Worm (Caenorhabditis elegans) whole organism, late embryonic: ENCODE results near the gene ZK892.6.

Experiments
- C38D4.7 ChIP-seq: fragments of 200-800 bp; sonication (Bioruptor generic); optimal IDR thresholded peaks from 2 replicates; lab custom pipeline; 2018; ENCODE audit warnings: mild to moderate bottlenecking, missing genetic modification characterization, moderate library complexity, missing compliant biosample characterization
- K09A11.1 ChIP-seq: sonication (generic microtip); optimal IDR thresholded peaks from 2 replicates; lab custom pipeline; 2017; ENCODE audit warnings: antibody characterized with exemption, mild to moderate bottlenecking, missing genetic modification characterization, missing compliant biosample characterization; ENCODE audit not compliant: insufficient read depth
- T23F11.4 ChIP-seq: fragments of 200-800 bp; sonication (Bioruptor generic); optimal IDR thresholded peaks from 2 replicates; lab custom pipeline; 2018; ENCODE audit warnings: mild to moderate bottlenecking, missing genetic modification characterization, missing compliant biosample characterization
- Y22D7AL.16 ChIP-seq: sonication (generic microtip); optimal IDR thresholded peaks from 2 replicates; lab custom pipeline; 2016; ENCODE audit warnings: missing genetic modification characterization, missing compliant biosample characterization
- ahr-1 ChIP-seq: sonication (generic microtip); optimal IDR thresholded peaks from 2 replicates; lab custom pipeline; 2016; ENCODE audit warnings: missing genetic modification characterization, missing compliant biosample characterization
- ceh-14 ChIP-seq: sonication (generic microtip); optimal IDR thresholded peaks from 2 replicates; lab custom pipeline; 2016; ENCODE audit warnings: missing genotype, missing genetic modification characterization, missing compliant biosample characterization
- ceh-2 ChIP-seq: sonication (generic microtip); optimal IDR thresholded peaks from 2 replicates; lab custom pipeline; 2016; ENCODE audit warnings: missing genotype, missing genetic modification characterization, missing compliant biosample characterization
- ceh-22 ChIP-seq: sonication (generic microtip); optimal IDR thresholded peaks from 2 replicates; lab custom pipeline; 2017; ENCODE audit warnings: missing biosample characterization, missing genetic modification characterization
- ceh-24 ChIP-seq: sonication (generic microtip); optimal IDR thresholded peaks from 2 replicates; lab custom pipeline; 2016; ENCODE audit warnings: mild to moderate bottlenecking, missing genetic modification characterization, missing compliant biosample characterization
- ceh-34 ChIP-seq: sonication (generic microtip); optimal IDR thresholded peaks from 2 replicates; lab custom pipeline; 2016; ENCODE audit warnings: mild to moderate bottlenecking, missing genetic modification characterization, missing compliant biosample characterization
- ceh-45 ChIP-seq: fragments of 200-800 bp; sonication (Bioruptor generic); IDR thresholded peaks from 2 replicates; pipeline ENCODE4 v1.3.6; 2022; ENCODE audit warnings: missing genetic modification reagents, missing genetic modification characterization, missing compliant biosample characterization
- ceh-48 ChIP-seq: sonication (generic microtip); optimal IDR thresholded peaks from 2 replicates; lab custom pipeline; 2016; ENCODE audit warnings: missing genetic modification characterization, inconsistent platforms, missing compliant biosample characterization
- ceh-6 ChIP-seq: fragments of 200-800 bp; sonication (Bioruptor generic); optimal IDR thresholded peaks from 2 replicates; lab custom pipeline; 2018; ENCODE audit warnings: mild to moderate bottlenecking, missing genetic modification characterization, missing compliant biosample characterization
- dve-1 ChIP-seq: sonication (generic microtip); optimal IDR thresholded peaks from 2 replicates; lab custom pipeline; 2017; ENCODE audit warnings: antibody characterized with exemption, mild to moderate bottlenecking, missing genetic modification characterization, missing compliant biosample characterization
- elt-2 ChIP-seq: sonication (generic microtip); optimal IDR thresholded peaks from 2 replicates; lab custom pipeline; 2016; ENCODE audit warnings: missing genetic modification reagents, missing genetic modification characterization, missing compliant biosample characterization
- elt-4 ChIP-seq: sonication (generic microtip); optimal IDR thresholded peaks from 2 replicates; lab custom pipeline; 2016; ENCODE audit warnings: missing genetic modification characterization, missing compliant biosample characterization
- ets-4 ChIP-seq: sonication (generic microtip); optimal IDR thresholded peaks from 2 replicates; lab custom pipeline; 2016; ENCODE audit warnings: missing genetic modification characterization, missing compliant biosample characterization
- fkh-10 ChIP-seq: fragments of 150-350 bp; optimal IDR thresholded peaks from 2 replicates; lab custom pipeline; 2014; ENCODE audit warnings: missing biosample characterization, missing genetic modification reagents, missing genetic modification characterization
- fkh-6 ChIP-seq: sonication (generic microtip); optimal IDR thresholded peaks from 2 replicates; lab custom pipeline; 2016; ENCODE audit warnings: missing genetic modification characterization, missing compliant biosample characterization
- gmeb-2 ChIP-seq: sonication (generic microtip); optimal IDR thresholded peaks from 2 replicates; lab custom pipeline; 2016; ENCODE audit warnings: missing genetic modification characterization, inconsistent platforms, missing compliant biosample characterization
- hlh-30 ChIP-seq: sonication (generic microtip); optimal IDR thresholded peaks from 2 replicates; lab custom pipeline; 2017; ENCODE audit warnings: antibody characterized with exemption, missing genetic modification characterization, missing compliant biosample characterization; ENCODE audit not compliant: insufficient read depth
- hlh-6 ChIP-seq: sonication (generic microtip); optimal IDR thresholded peaks from 2 replicates; lab custom pipeline; 2016; ENCODE audit warnings: missing genotype, missing genetic modification characterization, missing compliant biosample characterization
- hlh-8 ChIP-seq: sonication (generic microtip); optimal IDR thresholded peaks from 2 replicates; lab custom pipeline; 2016; ENCODE audit warnings: missing genotype, missing genetic modification characterization, missing compliant biosample characterization
- lim-6 ChIP-seq: sonication (generic microtip); optimal IDR thresholded peaks from 2 replicates; lab custom pipeline; 2016; ENCODE audit warnings: missing genetic modification characterization, missing compliant biosample characterization
- madf-2 ChIP-seq: sonication (generic microtip); optimal IDR thresholded peaks from 2 replicates; lab custom pipeline; 2017; ENCODE audit warnings: missing genetic modification characterization, missing compliant biosample characterization
- mec-3 ChIP-seq: sonication (generic microtip); optimal IDR thresholded peaks from 2 replicates; lab custom pipeline; 2016; ENCODE audit warnings: borderline replicate concordance, missing genetic modification characterization, missing compliant biosample characterization
- npax-4 ChIP-seq: sonication (generic microtip); optimal IDR thresholded peaks from 2 replicates; lab custom pipeline; 2016; ENCODE audit warnings: missing genetic modification characterization, missing compliant biosample characterization
- odd-2 ChIP-seq: sonication (generic microtip); optimal IDR thresholded peaks from 2 replicates; lab custom pipeline; 2017; ENCODE audit warnings: antibody characterized with exemption, mild to moderate bottlenecking, missing genetic modification characterization, missing compliant biosample characterization
- pag-3 ChIP-seq: sonication (generic microtip); optimal IDR thresholded peaks from 2 replicates; lab custom pipeline; 2016; ENCODE audit warnings: missing compliant biosample characterization, missing genetic modification characterization, borderline replicate concordance
- pax-1 ChIP-seq: fragments of 150-350 bp; optimal IDR thresholded peaks from 2 replicates; lab custom pipeline; 2014; ENCODE audit warnings: missing biosample characterization, missing genetic modification characterization
- pqm-1 ChIP-seq: sonication (generic microtip); optimal IDR thresholded peaks from 2 replicates; lab custom pipeline; 2016; ENCODE audit warnings: missing genetic modification characterization, missing compliant biosample characterization
- sdc-2 ChIP-seq: sonication (generic microtip); optimal IDR thresholded peaks from 2 replicates; lab custom pipeline; 2016; ENCODE audit warnings: missing genotype, missing genetic modification characterization, missing compliant biosample characterization
- sox-4 ChIP-seq: sonication (generic microtip); optimal IDR thresholded peaks from 2 replicates; lab custom pipeline; 2017; ENCODE audit warnings: mild to moderate bottlenecking, missing genetic modification characterization, inconsistent platforms, missing compliant biosample characterization
- syd-9 ChIP-seq: sonication (generic microtip); optimal IDR thresholded peaks from 2 replicates; lab custom pipeline; 2016; ENCODE audit warnings: mild to moderate bottlenecking, missing genetic modification characterization, moderate library complexity, missing compliant biosample characterization
- tbx-7 ChIP-seq: sonication (generic microtip); optimal IDR thresholded peaks from 2 replicates; lab custom pipeline; 2016; ENCODE audit warnings: missing genotype, missing genetic modification characterization, missing compliant biosample characterization
- ttx-3 ChIP-seq: sonication (generic microtip); optimal IDR thresholded peaks from 2 replicates; lab custom pipeline; 2016; ENCODE audit warnings: missing genetic modification reagents, missing genetic modification characterization, missing compliant biosample characterization
- unc-3 ChIP-seq, 2 experiments: fragments of 200-800 bp in 1 of 2; sonication (Bioruptor generic) in 1 of 2; sonication (generic microtip) in 1 of 2; conservative IDR thresholded peaks in 1 of 2; optimal IDR thresholded peaks in 1 of 2; 2 replicates each; pipeline versions ENCODE4 v1.3.6 to Lab custom; 2016 to 2022; ENCODE audit warnings: missing compliant biosample characterization in 2 of 2, missing genetic modification characterization in 2 of 2, missing genetic modification reagents in 1 of 2
- unc-42 ChIP-seq: sonication (generic microtip); optimal IDR thresholded peaks from 2 replicates; lab custom pipeline; 2016; ENCODE audit warnings: missing genotype, missing genetic modification characterization, missing compliant biosample characterization

Gene ZK892.6

DNA sequence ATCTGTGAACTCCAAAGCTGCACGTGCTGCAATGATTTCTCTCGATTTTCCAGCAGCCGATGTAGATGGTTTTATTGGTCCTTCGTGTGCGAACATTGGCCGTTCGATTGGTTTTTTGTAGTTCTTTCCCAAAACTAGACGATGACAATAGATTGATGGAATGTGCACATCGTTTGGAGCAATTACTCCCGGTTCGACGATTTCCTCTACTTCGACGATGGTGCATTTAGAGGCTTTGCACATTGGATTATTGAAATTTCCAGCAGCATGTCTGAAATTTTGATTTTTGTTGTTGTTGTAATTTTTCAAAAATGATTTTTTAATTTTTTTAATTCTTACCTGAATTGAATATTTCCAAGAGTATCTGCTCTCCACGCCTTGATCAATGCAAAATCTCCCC is 44.3 kb downstream of the ZK892.6 start:
- TF ChIP-seq unc-3 (GFP tag; conservative IDR thresholded peaks at IDR 0.05; lab: Robert Waterston, UW), result no peak
- TF ChIP-seq unc-3 (tag; optimal IDR thresholded peaks at IDR 0.05; lab: Kevin White, UChicago), result no peak
- TF ChIP-seq dve-1 (tag; lab: Kevin White, UChicago), result no peak
- no peak for TF ChIP-seq K09A11.1
- no peak for TF ChIP-seq sox-4 (tag; lab: Kevin White, UChicago)
- TF ChIP-seq pag-3 (tag; lab: Kevin White, UChicago), result no peak
- no peak for TF ChIP-seq madf-2 (tag; lab: Kevin White, UChicago)
- TF ChIP-seq gmeb-2 (tag; lab: Kevin White, UChicago), result no peak
- TF ChIP-seq ceh-45 (GFP tag; lab: Robert Waterston, UW), result no peak
- TF ChIP-seq fkh-10 (GFP tag; lab: Kevin White, UChicago), result no peak
- no peak for TF ChIP-seq mec-3 (tag; lab: Kevin White, UChicago)
- no peak for TF ChIP-seq ttx-3 (tag; lab: Kevin White, UChicago)
- no peak for TF ChIP-seq unc-42 (tag; lab: Kevin White, UChicago)
- TF ChIP-seq elt-4 (tag; lab: Kevin White, UChicago), result no peak
- no peak for TF ChIP-seq hlh-6 (tag; lab: Kevin White, UChicago)
- TF ChIP-seq tbx-7 (tag; lab: Kevin White, UChicago), result no peak
- no peak for TF ChIP-seq pax-1 (tag; lab: Kevin White, UChicago)

DNA sequence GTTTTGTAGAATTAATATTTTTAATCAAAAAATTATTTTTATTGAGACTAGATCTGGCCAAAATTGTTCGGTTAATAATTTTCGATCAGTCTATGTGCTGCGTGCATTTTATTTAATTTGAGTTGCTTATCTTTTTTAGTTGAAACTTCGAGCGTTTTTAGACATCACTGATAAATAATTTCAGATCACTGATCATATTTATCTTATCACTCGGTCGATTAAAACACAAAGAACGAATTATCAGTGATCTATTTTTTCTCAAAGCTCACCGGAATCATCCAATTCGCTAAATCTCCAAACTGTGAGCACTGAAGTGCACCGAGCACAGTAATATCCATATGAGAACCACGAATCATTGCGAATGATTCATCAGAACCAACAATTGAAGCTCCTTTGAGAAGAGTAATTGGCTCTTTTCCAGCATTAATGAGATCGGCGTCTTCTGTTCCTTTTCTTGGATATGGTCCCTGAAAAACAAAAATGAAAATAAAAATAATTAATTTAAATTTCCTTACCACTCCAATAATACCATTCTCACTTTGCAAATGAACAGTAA is 44.8 kb downstream of the ZK892.6 start:
- peak; percentile 61 for TF ChIP-seq elt-2 (tag; lab: Kevin White, UChicago)
- TF ChIP-seq Y22D7AL.16 (tag; lab: Kevin White, UChicago), result no peak
- TF ChIP-seq C38D4.7, result no peak
- no peak for TF ChIP-seq pqm-1 (tag; lab: Kevin White, UChicago)
- no peak for TF ChIP-seq T23F11.4 (GFP tag; lab: Kevin White, UChicago)
- no peak for TF ChIP-seq ceh-14 (tag; lab: Kevin White, UChicago)
- no peak for TF ChIP-seq ets-4 (tag; lab: Kevin White, UChicago)

DNA sequence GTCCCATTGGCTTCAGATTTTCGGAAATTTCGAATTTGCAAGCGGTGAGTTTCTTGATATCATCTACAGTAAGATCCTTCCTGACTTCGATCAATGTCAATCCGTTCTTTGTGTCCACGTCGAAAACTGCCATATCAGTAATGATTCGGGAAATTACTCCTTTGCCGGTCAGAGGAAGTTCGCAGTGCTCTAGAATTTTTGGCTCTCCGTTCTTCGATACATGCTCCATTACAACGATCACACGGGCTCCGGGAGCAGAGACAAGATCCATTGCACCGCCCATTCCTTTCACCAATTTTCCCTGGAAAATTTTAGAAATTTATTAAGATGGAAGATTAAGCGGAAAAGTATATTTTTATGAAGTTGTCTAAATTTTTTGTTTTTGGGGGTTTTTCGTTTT is 45.4 kb downstream of the ZK892.6 start:
- no peak for TF ChIP-seq ceh-45 (GFP tag; lab: Robert Waterston, UW)
- no peak for TF ChIP-seq pag-3 (tag; lab: Kevin White, UChicago)
- TF ChIP-seq lim-6 (tag; lab: Kevin White, UChicago), result no peak
- TF ChIP-seq ceh-22 (tag; lab: Kevin White, UChicago), result no peak
- no peak for TF ChIP-seq hlh-30 (tag; lab: Kevin White, UChicago)
- no peak for TF ChIP-seq odd-2 (tag; lab: Kevin White, UChicago)
- TF ChIP-seq ceh-6 (GFP tag; lab: Kevin White, UChicago), result no peak
- TF ChIP-seq T23F11.4 (GFP tag; lab: Kevin White, UChicago), result no peak
- TF ChIP-seq mec-3 (tag; lab: Kevin White, UChicago), result no peak
- no peak for TF ChIP-seq fkh-10 (GFP tag; lab: Kevin White, UChicago)
- no peak for TF ChIP-seq C38D4.7
- no peak for TF ChIP-seq K09A11.1
- TF ChIP-seq ceh-34 (tag; lab: Kevin White, UChicago), result no peak
- TF ChIP-seq syd-9 (tag; lab: Kevin White, UChicago), result no peak
- TF ChIP-seq npax-4 (tag; lab: Kevin White, UChicago), result no peak
- TF ChIP-seq hlh-8 (tag; lab: Kevin White, UChicago), result no peak
- TF ChIP-seq sdc-2 (tag; lab: Kevin White, UChicago), result no peak
- TF ChIP-seq, all 69 proteins: peak for 0

DNA sequence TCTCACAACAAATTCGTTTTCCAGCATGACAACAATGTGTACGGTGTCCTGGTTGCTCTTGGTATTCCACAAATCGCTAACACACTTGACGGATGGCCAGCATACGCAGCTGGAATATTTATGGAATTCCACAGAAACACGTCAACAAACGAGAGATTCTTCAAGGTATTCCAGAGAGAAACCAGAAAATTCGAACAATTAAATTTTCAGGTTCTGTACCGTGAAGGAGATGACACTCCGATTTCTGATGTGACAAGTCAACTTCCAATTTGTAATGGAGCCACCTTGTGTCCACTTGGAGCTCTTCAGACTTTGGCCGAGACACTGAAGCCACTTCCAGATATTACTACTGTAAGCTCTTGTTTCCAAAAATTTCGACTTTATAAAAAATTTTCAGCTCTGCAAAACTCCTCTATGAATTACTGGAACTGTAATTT is 46.0 kb downstream of the ZK892.6 start:
- TF ChIP-seq fkh-6 (tag; lab: Kevin White, UChicago) (no peak), ceh-48 (tag; lab: Kevin White, UChicago) (no peak), madf-2 (tag; lab: Kevin White, UChicago) (no peak), ceh-22 (tag; lab: Kevin White, UChicago) (no peak), sox-4 (tag; lab: Kevin White, UChicago) (no peak), ahr-1 (tag; lab: Kevin White, UChicago) (no peak), ceh-24 (tag; lab: Kevin White, UChicago) (no peak), ets-4 (tag; lab: Kevin White, UChicago) (no peak), ceh-2 (tag; lab: Kevin White, UChicago) (no peak), pag-3 (tag; lab: Kevin White, UChicago) (no peak)
